Worm (Caenorhabditis elegans) whole organism, late embryonic: ENCODE measurements around the gene ugt-39.

Source experiments
- C08G9.2 ChIP-seq: sonication (generic microtip); optimal IDR thresholded peaks from 2 replicates; lab custom pipeline; 2016; ENCODE audit warnings: mild to moderate bottlenecking, missing genetic modification characterization, moderate library complexity, missing compliant biosample characterization
- C38D4.7 ChIP-seq: fragments of 200-800 bp; sonication (Bioruptor generic); optimal IDR thresholded peaks from 2 replicates; lab custom pipeline; 2018; ENCODE audit warnings: mild to moderate bottlenecking, missing genetic modification characterization, moderate library complexity, missing compliant biosample characterization
- K09A11.1 ChIP-seq: sonication (generic microtip); optimal IDR thresholded peaks from 2 replicates; lab custom pipeline; 2017; ENCODE audit warnings: antibody characterized with exemption, mild to moderate bottlenecking, missing genetic modification characterization, missing compliant biosample characterization; ENCODE audit not compliant: insufficient read depth
- Y22D7AL.16 ChIP-seq: sonication (generic microtip); optimal IDR thresholded peaks from 2 replicates; lab custom pipeline; 2016; ENCODE audit warnings: missing genetic modification characterization, missing compliant biosample characterization
- ahr-1 ChIP-seq: sonication (generic microtip); optimal IDR thresholded peaks from 2 replicates; lab custom pipeline; 2016; ENCODE audit warnings: missing genetic modification characterization, missing compliant biosample characterization
- ama-1 ChIP-seq: fragments of 150-350 bp; optimal IDR thresholded peaks from 2 replicates; lab custom pipeline; 2014
- ceh-14 ChIP-seq: sonication (generic microtip); optimal IDR thresholded peaks from 2 replicates; lab custom pipeline; 2016; ENCODE audit warnings: missing genotype, missing genetic modification characterization, missing compliant biosample characterization
- ceh-18 ChIP-seq: sonication (generic microtip); optimal IDR thresholded peaks from 2 replicates; lab custom pipeline; 2016; ENCODE audit warnings: missing genetic modification characterization, missing compliant biosample characterization
- ceh-19 ChIP-seq: fragments of 200-800 bp; sonication (Bioruptor generic); optimal IDR thresholded peaks from 2 replicates; lab custom pipeline; 2018; ENCODE audit warnings: mild to moderate bottlenecking, missing genetic modification characterization, missing compliant biosample characterization
- ceh-24 ChIP-seq: sonication (generic microtip); optimal IDR thresholded peaks from 2 replicates; lab custom pipeline; 2016; ENCODE audit warnings: mild to moderate bottlenecking, missing genetic modification characterization, missing compliant biosample characterization
- ceh-31 ChIP-seq: sonication (generic microtip); optimal IDR thresholded peaks from 2 replicates; lab custom pipeline; 2016; ENCODE audit warnings: missing genetic modification characterization, missing compliant biosample characterization
- ceh-34 ChIP-seq: sonication (generic microtip); optimal IDR thresholded peaks from 2 replicates; lab custom pipeline; 2016; ENCODE audit warnings: mild to moderate bottlenecking, missing genetic modification characterization, missing compliant biosample characterization
- ceh-48 ChIP-seq: sonication (generic microtip); optimal IDR thresholded peaks from 2 replicates; lab custom pipeline; 2016; ENCODE audit warnings: missing genetic modification characterization, inconsistent platforms, missing compliant biosample characterization
- elt-2 ChIP-seq: sonication (generic microtip); optimal IDR thresholded peaks from 2 replicates; lab custom pipeline; 2016; ENCODE audit warnings: missing genetic modification reagents, missing genetic modification characterization, missing compliant biosample characterization
- ets-4 ChIP-seq: sonication (generic microtip); optimal IDR thresholded peaks from 2 replicates; lab custom pipeline; 2016; ENCODE audit warnings: missing genetic modification characterization, missing compliant biosample characterization
- fax-1 ChIP-seq: sonication (generic microtip); optimal IDR thresholded peaks from 2 replicates; lab custom pipeline; 2016; ENCODE audit warnings: missing genotype, missing genetic modification characterization, missing compliant biosample characterization
- fkh-10 ChIP-seq: fragments of 150-350 bp; optimal IDR thresholded peaks from 2 replicates; lab custom pipeline; 2014; ENCODE audit warnings: missing biosample characterization, missing genetic modification reagents, missing genetic modification characterization
- fkh-6 ChIP-seq: sonication (generic microtip); optimal IDR thresholded peaks from 2 replicates; lab custom pipeline; 2016; ENCODE audit warnings: missing genetic modification characterization, missing compliant biosample characterization
- gmeb-2 ChIP-seq: sonication (generic microtip); optimal IDR thresholded peaks from 2 replicates; lab custom pipeline; 2016; ENCODE audit warnings: missing genetic modification characterization, inconsistent platforms, missing compliant biosample characterization
- hlh-13 ChIP-seq: fragments of 200-800 bp; sonication (Bioruptor generic); optimal IDR thresholded peaks from 2 replicates; lab custom pipeline; 2018; ENCODE audit warnings: mild to moderate bottlenecking, missing genetic modification characterization, missing compliant biosample characterization
- hlh-8 ChIP-seq: sonication (generic microtip); optimal IDR thresholded peaks from 2 replicates; lab custom pipeline; 2016; ENCODE audit warnings: missing genotype, missing genetic modification characterization, missing compliant biosample characterization
- lim-6 ChIP-seq: sonication (generic microtip); optimal IDR thresholded peaks from 2 replicates; lab custom pipeline; 2016; ENCODE audit warnings: missing genetic modification characterization, missing compliant biosample characterization
- mec-3 ChIP-seq: sonication (generic microtip); optimal IDR thresholded peaks from 2 replicates; lab custom pipeline; 2016; ENCODE audit warnings: borderline replicate concordance, missing genetic modification characterization, missing compliant biosample characterization
- nfya-1 ChIP-seq: sonication (generic microtip); optimal IDR thresholded peaks from 2 replicates; lab custom pipeline; 2017; ENCODE audit warnings: missing genetic modification characterization, mild to moderate bottlenecking, missing compliant biosample characterization, antibody characterized with exemption, moderate library complexity
- npax-4 ChIP-seq: sonication (generic microtip); optimal IDR thresholded peaks from 2 replicates; lab custom pipeline; 2016; ENCODE audit warnings: missing genetic modification characterization, missing compliant biosample characterization
- odd-2 ChIP-seq: sonication (generic microtip); optimal IDR thresholded peaks from 2 replicates; lab custom pipeline; 2017; ENCODE audit warnings: antibody characterized with exemption, mild to moderate bottlenecking, missing genetic modification characterization, missing compliant biosample characterization
- pat-9 ChIP-seq: fragments of 200-800 bp; sonication (Bioruptor generic); optimal IDR thresholded peaks from 2 replicates; lab custom pipeline; 2018; ENCODE audit warnings: mild to moderate bottlenecking, missing genetic modification characterization, moderate library complexity, missing compliant biosample characterization
- pha-2 ChIP-seq: sonication (generic microtip); optimal IDR thresholded peaks from 2 replicates; lab custom pipeline; 2017; ENCODE audit warnings: mild to moderate bottlenecking, missing genetic modification characterization, missing compliant biosample characterization
- pros-1 ChIP-seq: fragments of 150-350 bp; optimal IDR thresholded peaks from 2 replicates; lab custom pipeline; 2014; ENCODE audit warnings: missing biosample characterization, missing genetic modification reagents, missing genetic modification characterization
- ref-2 ChIP-seq: sonication (generic microtip); optimal IDR thresholded peaks from 2 replicates; lab custom pipeline; 2016; ENCODE audit warnings: missing genetic modification characterization, missing compliant biosample characterization
- rnt-1 ChIP-seq: sonication (generic microtip); optimal IDR thresholded peaks from 2 replicates; lab custom pipeline; 2016; ENCODE audit warnings: missing genetic modification characterization, missing compliant biosample characterization
- sdc-2 ChIP-seq: sonication (generic microtip); optimal IDR thresholded peaks from 2 replicates; lab custom pipeline; 2016; ENCODE audit warnings: missing genotype, missing genetic modification characterization, missing compliant biosample characterization
- sox-2 ChIP-seq: fragments of 200-800 bp; sonication (Bioruptor generic); IDR thresholded peaks from 2 replicates; pipeline ENCODE4 v1.3.6; 2022; ENCODE audit warnings: missing genetic modification reagents, missing genetic modification characterization, missing compliant biosample characterization
- tbx-7 ChIP-seq: sonication (generic microtip); optimal IDR thresholded peaks from 2 replicates; lab custom pipeline; 2016; ENCODE audit warnings: missing genotype, missing genetic modification characterization, missing compliant biosample characterization
- ttx-3 ChIP-seq: sonication (generic microtip); optimal IDR thresholded peaks from 2 replicates; lab custom pipeline; 2016; ENCODE audit warnings: missing genetic modification reagents, missing genetic modification characterization, missing compliant biosample characterization
- unc-3 ChIP-seq, 2 experiments: fragments of 200-800 bp in 1 of 2; sonication (Bioruptor generic) in 1 of 2; sonication (generic microtip) in 1 of 2; conservative IDR thresholded peaks in 1 of 2; optimal IDR thresholded peaks in 1 of 2; 2 replicates each; pipeline versions ENCODE4 v1.3.6 to Lab custom; 2016 to 2022; ENCODE audit warnings: missing compliant biosample characterization in 2 of 2, missing genetic modification characterization in 2 of 2, missing genetic modification reagents in 1 of 2
- unc-55 ChIP-seq: sonication (generic microtip); optimal IDR thresholded peaks from 2 replicates; lab custom pipeline; 2017; ENCODE audit warnings: missing biosample characterization, missing genetic modification reagents, missing genetic modification characterization
- unc-86 ChIP-seq: sonication (generic microtip); optimal IDR thresholded peaks from 2 replicates; lab custom pipeline; 2016; ENCODE audit warnings: missing genetic modification characterization, missing compliant biosample characterization
- ztf-16 ChIP-seq: sonication (generic microtip); optimal IDR thresholded peaks from 2 replicates; lab custom pipeline; 2017; ENCODE audit warnings: missing genetic modification characterization, missing compliant biosample characterization

The ugt-39 gene

ce11 chrV:7166709-7167108 lies 9.8 kb downstream of the ugt-39 start, which contains the start of gene ugt-36:
Gene ugt-36 (plus strand): TSS chrV:7167009.
- TF ChIP-seq hlh-8 (tag; lab: Kevin White, UChicago) = no peak
- TF ChIP-seq, all 69 proteins: peak for 0

DNA sequence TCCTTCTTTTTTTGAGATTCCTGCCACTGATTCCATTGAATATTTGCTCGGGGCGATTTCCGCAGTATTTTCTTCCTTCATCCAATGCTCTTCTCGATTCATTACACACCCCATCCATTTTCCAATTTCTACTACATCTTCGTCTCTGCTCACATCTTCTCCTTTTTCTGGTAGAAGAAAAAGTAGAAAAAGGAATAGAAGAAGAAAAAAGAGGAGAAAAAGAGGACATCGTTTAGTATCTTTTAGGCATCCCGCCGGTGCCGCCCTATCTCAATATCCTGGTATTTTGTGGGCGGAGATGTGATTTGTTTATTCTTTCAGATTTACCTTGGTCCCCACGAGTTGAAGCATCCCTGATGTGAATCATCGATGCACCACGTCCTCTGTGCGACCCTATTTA lies 18.3 kb downstream of the ugt-39 start, which contains the start of gene lgc-39:
TSS of gene lgc-39 (plus strand) at position 301 of the 400 bp plus-strand sequence.
- TF ChIP-seq unc-3 (GFP tag; conservative IDR thresholded peaks at IDR 0.05; lab: Robert Waterston, UW) (no peak), unc-3 (tag; optimal IDR thresholded peaks at IDR 0.05; lab: Kevin White, UChicago) (no peak), ceh-31 (tag; lab: Kevin White, UChicago) (no peak), ets-4 (no peak), pros-1 (tag; lab: Kevin White, UChicago) (no peak), rnt-1 (tag; lab: Kevin White, UChicago) (no peak), ztf-16 (tag; lab: Kevin White, UChicago) (no peak), hlh-8 (tag; lab: Kevin White, UChicago) (no peak), mec-3 (tag; lab: Kevin White, UChicago) (no peak), ceh-34 (tag; lab: Kevin White, UChicago) (no peak), tbx-7 (tag; lab: Kevin White, UChicago) (no peak)
- TF ChIP-seq, all 69 proteins: peak for 0

- TF ChIP-seq sdc-2 (tag; lab: Kevin White, UChicago) (no peak), ref-2 (tag; lab: Kevin White, UChicago) (no peak), C38D4.7 (GFP tag; lab: Kevin White, UChicago) (no peak), ztf-16 (tag; lab: Kevin White, UChicago) (no peak), ceh-34 (tag; lab: Kevin White, UChicago) (no peak), hlh-13 (GFP tag; lab: Kevin White, UChicago) (no peak), elt-2 (tag; lab: Kevin White, UChicago) (no peak), fkh-6 (tag; lab: Kevin White, UChicago) (no peak), C08G9.2 (tag; lab: Kevin White, UChicago) (no peak), unc-55 (GFP tag; lab: Kevin White, UChicago) (no peak), ceh-14 (tag; lab: Kevin White, UChicago) (no peak), gmeb-2 (tag; lab: Kevin White, UChicago) (no peak), K09A11.1 (no peak), pat-9 (tag; lab: Kevin White, UChicago) (no peak), pha-2 (tag; lab: Kevin White, UChicago) (no peak), odd-2 (tag; lab: Kevin White, UChicago) (no peak), ceh-48 (tag; lab: Kevin White, UChicago) (no peak), ttx-3 (tag; lab: Kevin White, UChicago) (no peak), unc-86 (tag; lab: Kevin White, UChicago) (no peak)
These were observed 21.9 kb downstream of the ugt-39 start, which contains the start of gene cpsf-2 for ce11 chrV:7178843-7179242. Gene cpsf-2 (plus strand): TSS chrV:7179172.

ce11 chrV:7184549-7184948 lies 27.6 kb downstream of the ugt-39 start, which contains the start of gene pitr-5:
Gene pitr-5 (plus strand): TSS chrV:7184849.
- TF ChIP-seq odd-2 (tag; lab: Kevin White, UChicago) (no peak), gmeb-2 (tag; lab: Kevin White, UChicago) (no peak), ceh-19 (GFP tag; lab: Kevin White, UChicago) (no peak), C38D4.7 (GFP tag; lab: Kevin White, UChicago) (no peak), sox-2 (GFP tag; lab: Robert Waterston, UW) (no peak), npax-4 (no peak), nfya-1 (tag; lab: Kevin White, UChicago) (no peak), ceh-18 (tag; lab: Kevin White, UChicago) (no peak), Y22D7AL.16 (tag; lab: Kevin White, UChicago) (no peak), sdc-2 (tag; lab: Kevin White, UChicago) (no peak), lim-6 (tag; lab: Kevin White, UChicago) (no peak), ceh-24 (tag; lab: Kevin White, UChicago) (no peak), elt-2 (tag; lab: Kevin White, UChicago) (no peak), fax-1 (tag; lab: Kevin White, UChicago) (no peak), hlh-13 (GFP tag; lab: Kevin White, UChicago) (no peak), ahr-1 (tag; lab: Kevin White, UChicago) (no peak), ama-1 (lab: Kevin White, UChicago) (no peak), fkh-10 (GFP tag; lab: Kevin White, UChicago) (no peak)
